Worm (Caenorhabditis elegans): ENCODE data around the gene C10C6.3.
"Not testable (repeated sequence)": the region's sequence is repeated elsewhere in the genome, so short reads cannot be mapped to it uniquely, and the experiment has no call there.

Gene C10C6.3

ce11 chrIV:11431448-11431847 is 33.6 kb downstream of the C10C6.3 start:
- TF ChIP-seq unc-42 (tag; optimal IDR thresholded peaks at IDR 0.05), result peak; percentile 90
- TF ChIP-seq hlh-15 (tag; optimal IDR thresholded peaks at IDR 0.05), result no peak
- no peak for TF ChIP-seq ref-2 (tag; optimal IDR thresholded peaks at IDR 0.05)
- no peak for TF ChIP-seq F13H6.1 (tag; optimal IDR thresholded peaks at IDR 0.05)
- TF ChIP-seq ceh-30 (tag; optimal IDR thresholded peaks at IDR 0.05), result no peak
- TF ChIP-seq ceh-14 (tag; optimal IDR thresholded peaks at IDR 0.05), result no peak
- no peak for TF ChIP-seq ceh-34 (tag; optimal IDR thresholded peaks at IDR 0.05)

- TF ChIP-seq ceh-24 (tag; optimal IDR thresholded peaks at IDR 0.05), result no peak
Observed at ce11 chrIV:11425442-11425841, 39.6 kb downstream of the C10C6.3 start, which contains the start of gene kin-4. TSS of gene kin-4 (plus strand) at chrIV:11425742.

- TF ChIP-seq ceh-31 (tag; optimal IDR thresholded peaks at IDR 0.05), result no peak
- no peak for TF ChIP-seq K02D7.2 (tag; optimal IDR thresholded peaks at IDR 0.05)
- TF ChIP-seq nfya-1 (tag; optimal IDR thresholded peaks at IDR 0.05), result no peak
- no peak for TF ChIP-seq Y22D7AL.16 (tag; optimal IDR thresholded peaks at IDR 0.05)
- TF ChIP-seq pax-1 (tag; optimal IDR thresholded peaks at IDR 0.05), result no peak
- no peak for TF ChIP-seq F13H6.1 (tag; optimal IDR thresholded peaks at IDR 0.05)
- TF ChIP-seq unc-86 (tag; optimal IDR thresholded peaks at IDR 0.05), result no peak
- no peak for TF ChIP-seq pat-9 (tag; optimal IDR thresholded peaks at IDR 0.05)
Observed at ce11 chrIV:11424830-11425229, 40.2 kb downstream of the C10C6.3 start, which contains the start of gene F22B3.8. TSS of gene F22B3.8 (minus strand) at chrIV:11424930.

- TF ChIP-seq unc-3 (GFP tag; conservative IDR thresholded peaks at IDR 0.05) (no peak), unc-3 (tag; optimal IDR thresholded peaks at IDR 0.05) (no peak), madf-2 (tag; optimal IDR thresholded peaks at IDR 0.05) (no peak), ttx-3 (tag; optimal IDR thresholded peaks at IDR 0.05) (no peak), rnt-1 (tag; optimal IDR thresholded peaks at IDR 0.05) (no peak), pat-9 (tag; optimal IDR thresholded peaks at IDR 0.05) (no peak), lin-11 (tag; optimal IDR thresholded peaks at IDR 0.05) (no peak), syd-9 (tag; optimal IDR thresholded peaks at IDR 0.05) (no peak), fkh-6 (tag; optimal IDR thresholded peaks at IDR 0.05) (no peak), unc-42 (tag; optimal IDR thresholded peaks at IDR 0.05) (no peak), F13H6.1 (tag; optimal IDR thresholded peaks at IDR 0.05) (no peak), K02D7.2 (tag; optimal IDR thresholded peaks at IDR 0.05) (no peak), ceh-48 (tag; optimal IDR thresholded peaks at IDR 0.05) (no peak), ahr-1 (tag; optimal IDR thresholded peaks at IDR 0.05) (no peak), ref-2 (tag; optimal IDR thresholded peaks at IDR 0.05) (no peak), che-1 (tag; optimal IDR thresholded peaks at IDR 0.05) (no peak)
Observed at ce11 chrIV:11421696-11422095, 43.3 kb downstream of the C10C6.3 start, which contains the start of gene F22B3.7. TSS of gene F22B3.7 (minus strand) at chrIV:11421796.

- not testable (repeated sequence) for TF ChIP-seq hlh-30 (tag; optimal IDR thresholded peaks at IDR 0.05; ENCODE audit: insufficient read depth); npax-4 (tag; optimal IDR thresholded peaks at IDR 0.05); C08G9.2 (tag; optimal IDR thresholded peaks at IDR 0.05)
Observed at ce11 chrIV:11416724-11417123, 48.3 kb downstream of the C10C6.3 start, which contains the start of gene F22B3.5. TSS of gene F22B3.5 (minus strand) at chrIV:11416824.

- TF ChIP-seq hlh-15 (tag; optimal IDR thresholded peaks at IDR 0.05) (no peak), ceh-24 (tag; optimal IDR thresholded peaks at IDR 0.05) (no peak), ztf-16 (tag; optimal IDR thresholded peaks at IDR 0.05) (no peak), ceh-34 (tag; optimal IDR thresholded peaks at IDR 0.05) (no peak), ceh-22 (tag; optimal IDR thresholded peaks at IDR 0.05) (no peak), nhr-232 (tag; optimal IDR thresholded peaks at IDR 0.05) (no peak), fkh-6 (tag; optimal IDR thresholded peaks at IDR 0.05) (no peak), K09A11.1 (tag; optimal IDR thresholded peaks at IDR 0.05; ENCODE audit: insufficient read depth) (no peak), T23F11.4 (GFP tag; optimal IDR thresholded peaks at IDR 0.05) (no peak), C08G9.2 (tag; optimal IDR thresholded peaks at IDR 0.05) (no peak), pat-9 (tag; optimal IDR thresholded peaks at IDR 0.05) (no peak)
Observed at ce11 chrIV:11414920-11415319, 50.1 kb downstream of the C10C6.3 start, which contains the start of gene F22B3.10. TSS of gene F22B3.10 (minus strand) at chrIV:11415020.
